Fruit fly (Drosophila melanogaster): ENCODE measurements around the gene CG17780.

dm6 chr3R:24362838-24363237 lies 22.0 kb downstream of the CG17780 start, which contains the start of gene CG33340:
- TF ChIP-seq psq (optimal IDR thresholded peaks at IDR 0.05): no peak
- TF ChIP-seq h (optimal IDR thresholded peaks at IDR 0.05): no peak
- TF ChIP-seq ttk (optimal IDR thresholded peaks at IDR 0.05): no peak
- TF ChIP-seq Myc (optimal IDR thresholded peaks at IDR 0.05): no peak
- no peak for TF ChIP-seq insv (optimal IDR thresholded peaks at IDR 0.05)
- TF ChIP-seq Sin3A (optimal IDR thresholded peaks at IDR 0.05): no peak

All from Kc167 (cell line).